Fruit fly (Drosophila melanogaster) S2 (cell line): ENCODE data around the gene Mrtf.

Source experiments
- CG8478 ChIP-seq: fragments of >200 bp; optimal IDR thresholded peaks from 2 replicates; lab custom pipeline; 2018
- CTCF ChIP-seq, 2 experiments: fragments of >200 bp; optimal IDR thresholded peaks; 2 replicates each; lab custom pipeline; 2018

DNA sequence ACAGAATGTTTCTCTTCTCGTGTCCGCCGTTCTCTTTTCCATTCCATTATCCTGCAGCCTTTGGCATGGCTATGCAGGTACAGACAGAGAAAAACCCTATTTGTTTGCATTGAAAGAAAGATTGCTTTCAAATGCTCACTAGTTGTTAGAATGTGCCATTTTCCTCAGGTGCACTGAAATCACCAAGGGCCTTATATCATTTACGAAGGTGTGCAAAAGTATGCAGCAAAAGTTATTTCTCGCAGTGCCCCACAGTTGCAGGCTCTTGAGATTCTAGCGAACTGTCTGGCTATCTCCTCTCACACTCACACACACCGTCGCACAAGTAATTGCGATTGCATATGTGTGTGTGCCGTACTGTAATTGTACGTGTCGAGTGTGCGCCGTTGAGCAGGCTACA, 34.0 kb upstream of the Mrtf start:
- TF ChIP-seq CTCF (optimal IDR thresholded peaks at IDR 0.05; lab: Kevin White, UChicago) (no peak), CG8478 (no peak)
